Worm (Caenorhabditis elegans): ENCODE data around the gene F17E9.15.

DNA sequence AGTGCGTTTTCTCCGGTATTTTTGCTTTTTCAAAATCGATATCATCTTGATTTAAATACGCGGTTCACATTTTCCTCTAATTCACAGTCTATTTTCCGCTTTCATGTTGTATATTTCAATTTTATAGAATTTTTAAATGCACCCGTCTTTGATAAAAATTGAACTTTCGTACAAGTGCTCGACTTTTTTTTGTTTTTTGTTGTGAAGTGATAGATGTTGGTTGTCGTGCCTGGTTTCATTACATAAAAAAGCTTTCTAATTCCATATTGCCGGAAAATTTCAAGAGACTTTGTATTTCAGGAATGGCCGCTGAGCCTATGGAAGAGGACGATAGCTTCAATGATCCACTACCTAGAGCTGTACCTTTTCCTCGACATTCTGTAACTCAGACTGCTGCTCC lies 15.9 kb downstream of the F17E9.15 start, which contains the start of gene D2096.12:
- TF ChIP-seq ztf-23 (GFP tag; IDR thresholded peaks at IDR 0.05) (no peak), ztf-29 (GFP tag; IDR thresholded peaks at IDR 0.05) (no peak), T22C8.4 (GFP tag; IDR thresholded peaks at IDR 0.05) (no peak), flt-1 (GFP tag; IDR thresholded peaks at IDR 0.05) (no peak), tab-1 (GFP tag; IDR thresholded peaks at IDR 0.05) (no peak), klf-2 (GFP tag; conservative IDR thresholded peaks at IDR 0.05) (no peak), ref-1 (GFP tag; conservative IDR thresholded peaks at IDR 0.05) (no peak), med-1 (GFP tag; optimal IDR thresholded peaks at IDR 0.05; ENCODE audit: insufficient read depth) (no peak)
